Fruit fly (Drosophila melanogaster) whole organism, embryonic: ENCODE measurements around the gene CG15740.

Source experiments
- Antp ChIP-seq: fragments of 200-800 bp; sonication (Bioruptor generic); optimal IDR thresholded peaks from 3 replicates; lab custom pipeline; 2016; ENCODE audit warnings: missing biosample characterization, missing genetic modification characterization
- Atf3 ChIP-seq: fragments of 200-800 bp; sonication (Bioruptor generic); optimal IDR thresholded peaks from 3 replicates; lab custom pipeline; 2016; ENCODE audit warnings: missing biosample characterization, missing genetic modification characterization
- Bdp1 ChIP-seq: fragments of 200-800 bp; sonication (Bioruptor generic); optimal IDR thresholded peaks from 3 replicates; lab custom pipeline; 2016; ENCODE audit warnings: missing biosample characterization, missing genetic modification characterization
- CG10565 ChIP-seq: fragments of 200-800 bp; sonication (Bioruptor generic); optimal IDR thresholded peaks from 3 replicates; lab custom pipeline; 2016; ENCODE audit warnings: missing biosample characterization, mild to moderate bottlenecking, missing genetic modification characterization
- CG11093 ChIP-seq: fragments of 200-800 bp; sonication (Bioruptor generic); IDR thresholded peaks from 3 replicates; pipeline ENCODE4 v1.3.6; 2022; ENCODE audit warnings: missing biosample characterization, missing genetic modification characterization
- CG11696 ChIP-seq: fragments of 200-800 bp; sonication (Bioruptor generic); IDR thresholded peaks from 2 replicates; pipeline ENCODE4 v1.3.6; 2022; ENCODE audit warnings: missing biosample characterization, missing genetic modification characterization
- CG12236 ChIP-seq: fragments of 200-800 bp; sonication (Bioruptor generic); optimal IDR thresholded peaks from 2 replicates; lab custom pipeline; 2016; ENCODE audit warnings: missing biosample characterization, missing genetic modification characterization
- CG1233 ChIP-seq: fragments of 200-800 bp; sonication (Bioruptor generic); optimal IDR thresholded peaks from 4 replicates; lab custom pipeline; 2018; ENCODE audit warnings: missing biosample characterization, mild to moderate bottlenecking, missing genetic modification characterization
- CG13123 ChIP-seq: fragments of 200-800 bp; sonication (Bioruptor generic); optimal IDR thresholded peaks from 2 replicates; lab custom pipeline; 2016; ENCODE audit warnings: missing biosample characterization, missing genetic modification characterization
- CG13624 ChIP-seq: fragments of 200-800 bp; sonication (Bioruptor generic); optimal IDR thresholded peaks from 2 replicates; lab custom pipeline; 2016; ENCODE audit warnings: missing biosample characterization, missing genetic modification characterization
- CG15011 ChIP-seq: fragments of 200-800 bp; sonication (Bioruptor generic); optimal IDR thresholded peaks from 3 replicates; lab custom pipeline; 2018; ENCODE audit warnings: missing biosample characterization, mild to moderate bottlenecking, missing genetic modification characterization
- CG18011 ChIP-seq: fragments of 200-800 bp; sonication (Bioruptor generic); optimal IDR thresholded peaks from 2 replicates; lab custom pipeline; 2017; ENCODE audit warnings: missing biosample characterization, missing genetic modification characterization, mild to moderate bottlenecking, moderate library complexity, missing genotype
- CG18599 ChIP-seq: fragments of 200-800 bp; sonication (Bioruptor generic); optimal IDR thresholded peaks from 3 replicates; lab custom pipeline; 2017; ENCODE audit warnings: missing biosample characterization, missing genetic modification characterization, mild to moderate bottlenecking, moderate library complexity, missing genetic modification reagents
- CG18764 ChIP-seq: fragments of 200-800 bp; sonication (Bioruptor generic); optimal IDR thresholded peaks from 3 replicates; lab custom pipeline; 2016; ENCODE audit warnings: missing biosample characterization, missing genetic modification characterization
- CG2120 ChIP-seq: fragments of 200-800 bp; sonication (Bioruptor generic); optimal IDR thresholded peaks from 3 replicates; lab custom pipeline; 2016; ENCODE audit warnings: missing biosample characterization, missing genetic modification characterization
- CG2875 ChIP-seq: fragments of 200-800 bp; sonication (Bioruptor generic); optimal IDR thresholded peaks from 2 replicates; lab custom pipeline; 2017; ENCODE audit warnings: missing biosample characterization, mild to moderate bottlenecking, missing genetic modification characterization, missing genetic modification reagents
- CG30020 ChIP-seq: fragments of 200-800 bp; optimal IDR thresholded peaks from 2 replicates; lab custom pipeline; 2019; ENCODE audit warnings: missing biosample characterization, mild to moderate bottlenecking, missing genetic modification characterization, moderate library complexity
- CG30431 ChIP-seq: fragments of 200-800 bp; sonication (Bioruptor generic); optimal IDR thresholded peaks from 2 replicates; lab custom pipeline; 2017; ENCODE audit warnings: missing biosample characterization, missing genetic modification characterization
- CG6654 ChIP-seq: fragments of 200-800 bp; sonication (Bioruptor generic); optimal IDR thresholded peaks from 2 replicates; lab custom pipeline; 2017; ENCODE audit warnings: missing biosample characterization, mild to moderate bottlenecking, missing genetic modification characterization
- CG7745 ChIP-seq: fragments of 200-800 bp; sonication (Bioruptor generic); optimal IDR thresholded peaks from 2 replicates; lab custom pipeline; 2018; ENCODE audit warnings: missing biosample characterization, mild to moderate bottlenecking, missing genetic modification characterization, moderate library complexity
- CG8924 ChIP-seq: fragments of 200-800 bp; optimal IDR thresholded peaks from 3 replicates; lab custom pipeline; 2019; ENCODE audit warnings: missing biosample characterization, mild to moderate bottlenecking, missing genetic modification characterization, moderate library complexity
- CHES-1-like ChIP-seq: fragments of 200-800 bp; sonication (Bioruptor generic); optimal IDR thresholded peaks from 2 replicates; lab custom pipeline; 2016; ENCODE audit warnings: missing biosample characterization, missing genetic modification characterization
- Doc2 ChIP-seq: fragments of 200-800 bp; sonication (Bioruptor generic); IDR thresholded peaks from 2 replicates; pipeline ENCODE4 v1.3.6; 2022; ENCODE audit warnings: missing biosample characterization, missing genetic modification characterization
- E2f1 ChIP-seq: fragments of 200-800 bp; sonication (Bioruptor generic); IDR thresholded peaks from 2 replicates; pipeline ENCODE4 v1.3.6; 2022; ENCODE audit warnings: missing biosample characterization, missing genetic modification characterization
- ERR ChIP-seq: fragments of 200-800 bp; sonication (Bioruptor generic); optimal IDR thresholded peaks from 2 replicates; lab custom pipeline; 2016; ENCODE audit warnings: missing biosample characterization, missing genetic modification characterization
- H15 ChIP-seq: fragments of 200-800 bp; sonication (Bioruptor generic); IDR thresholded peaks from 3 replicates; pipeline ENCODE4 v1.3.6; 2022; ENCODE audit warnings: missing biosample characterization, missing genetic modification characterization
- Hr3 ChIP-seq: fragments of 200-800 bp; sonication (Bioruptor generic); optimal IDR thresholded peaks from 3 replicates; lab custom pipeline; 2016; ENCODE audit warnings: missing biosample characterization, missing genetic modification characterization
- Hr78 ChIP-seq, 2 experiments: fragments of 200-800 bp in 1 of 2; fragments of >200 bp in 1 of 2; sonication (Bioruptor generic) in 1 of 2; optimal IDR thresholded peaks; 2 replicates each; lab custom pipeline; 2017 to 2019; ENCODE audit warnings: missing biosample characterization in 2 of 2, missing genetic modification characterization in 2 of 2, mild to moderate bottlenecking in 1 of 2, moderate library complexity in 1 of 2
- Kr ChIP-seq: fragments of 200-800 bp; sonication (Bioruptor generic); optimal IDR thresholded peaks from 2 replicates; lab custom pipeline; 2017; ENCODE audit warnings: missing biosample characterization, mild to moderate bottlenecking, missing genetic modification characterization
- Max ChIP-seq: fragments of 200-800 bp; sonication (Bioruptor generic); optimal IDR thresholded peaks from 2 replicates; lab custom pipeline; 2016; ENCODE audit warnings: missing biosample characterization, mild to moderate bottlenecking, missing genetic modification characterization
- Myb ChIP-seq: fragments of 200-800 bp; sonication (Bioruptor generic); optimal IDR thresholded peaks from 2 replicates; lab custom pipeline; 2016; ENCODE audit warnings: missing biosample characterization, missing genetic modification characterization
- Trl ChIP-seq, 3 experiments: fragments of >200 bp in 2 of 3; fragments of 200-800 bp in 1 of 3; sonication (Bioruptor generic) in 1 of 3; optimal IDR thresholded peaks; 2 replicates in 1 of 3; 3 replicates in 2 of 3; lab custom pipeline; 2016 to 2017; ENCODE audit warnings: missing biosample characterization in 1 of 3, missing genetic modification characterization in 1 of 3
- bab2 ChIP-seq: fragments of 200-800 bp; sonication (Bioruptor generic); optimal IDR thresholded peaks from 2 replicates; lab custom pipeline; 2016; ENCODE audit warnings: missing biosample characterization, missing genetic modification characterization
- bcd ChIP-seq: fragments of 200-800 bp; sonication (Bioruptor generic); optimal IDR thresholded peaks from 2 replicates; lab custom pipeline; 2017; ENCODE audit warnings: missing biosample characterization, mild to moderate bottlenecking, missing genetic modification characterization
- bigmax ChIP-seq: fragments of 200-800 bp; sonication (Bioruptor generic); optimal IDR thresholded peaks from 2 replicates; lab custom pipeline; 2018; ENCODE audit warnings: missing biosample characterization, mild to moderate bottlenecking, missing genetic modification characterization
- chm ChIP-seq: fragments of 200-800 bp; sonication (Bioruptor generic); IDR thresholded peaks from 2 replicates; pipeline ENCODE4 v1.3.6; 2022; ENCODE audit warnings: missing biosample characterization, missing genetic modification characterization
- dm ChIP-seq: fragments of 200-800 bp; sonication (Bioruptor generic); optimal IDR thresholded peaks from 3 replicates; lab custom pipeline; 2016; ENCODE audit warnings: missing biosample characterization, missing genetic modification characterization
- en ChIP-seq: fragments of 200-800 bp; sonication (Bioruptor generic); optimal IDR thresholded peaks from 2 replicates; lab custom pipeline; 2016; ENCODE audit warnings: missing biosample characterization, missing genetic modification characterization
- eve ChIP-seq, 2 experiments: fragments of >200 bp; optimal IDR thresholded peaks; 2 replicates each; lab custom pipeline; 2017; ENCODE audit warnings: missing biosample characterization in 2 of 2, missing genetic modification characterization in 2 of 2
- gcm2 ChIP-seq: fragments of 200-800 bp; sonication (Bioruptor generic); optimal IDR thresholded peaks from 2 replicates; lab custom pipeline; 2016; ENCODE audit warnings: missing biosample characterization, missing genetic modification characterization
- lilli ChIP-seq: fragments of 200-800 bp; sonication (Bioruptor generic); optimal IDR thresholded peaks from 3 replicates; lab custom pipeline; 2016; ENCODE audit warnings: missing biosample characterization, missing genetic modification characterization
- mld ChIP-seq: fragments of 200-800 bp; sonication (Bioruptor generic); IDR thresholded peaks from 3 replicates; pipeline ENCODE4 v1.3.6; 2022; ENCODE audit warnings: missing biosample characterization, missing genetic modification characterization; ENCODE audit not compliant: partially characterized antibody
- pb ChIP-seq: fragments of 200-800 bp; sonication (Bioruptor generic); optimal IDR thresholded peaks from 3 replicates; lab custom pipeline; 2016; ENCODE audit warnings: missing biosample characterization, missing genetic modification characterization
- peb ChIP-seq: fragments of 200-800 bp; sonication (Bioruptor generic); IDR thresholded peaks from 2 replicates; pipeline ENCODE4 v1.3.6; 2022; ENCODE audit warnings: missing biosample characterization, missing genetic modification characterization
- repo ChIP-seq: fragments of 200-800 bp; sonication (Bioruptor generic); optimal IDR thresholded peaks from 2 replicates; lab custom pipeline; 2016; ENCODE audit warnings: missing biosample characterization, missing genetic modification characterization
- sr ChIP-seq: fragments of 200-800 bp; sonication (Bioruptor generic); IDR thresholded peaks from 3 replicates; pipeline ENCODE4 v1.3.6; 2022; ENCODE audit warnings: missing biosample characterization, missing genetic modification characterization
- ssp ChIP-seq: fragments of 200-800 bp; sonication (Bioruptor generic); IDR thresholded peaks from 2 replicates; pipeline ENCODE4 v1.3.6; 2022; ENCODE audit warnings: missing biosample characterization, missing genetic modification characterization
- stwl ChIP-seq: fragments of 200-800 bp; sonication (Bioruptor generic); optimal IDR thresholded peaks from 3 replicates; lab custom pipeline; 2018; ENCODE audit warnings: missing biosample characterization, mild to moderate bottlenecking, missing genetic modification characterization, moderate library complexity
- zen ChIP-seq: fragments of 200-800 bp; sonication (Bioruptor generic); optimal IDR thresholded peaks from 3 replicates; lab custom pipeline; 2018; ENCODE audit warnings: missing biosample characterization, mild to moderate bottlenecking, missing genetic modification characterization, moderate library complexity

The CG15740 gene

DNA sequence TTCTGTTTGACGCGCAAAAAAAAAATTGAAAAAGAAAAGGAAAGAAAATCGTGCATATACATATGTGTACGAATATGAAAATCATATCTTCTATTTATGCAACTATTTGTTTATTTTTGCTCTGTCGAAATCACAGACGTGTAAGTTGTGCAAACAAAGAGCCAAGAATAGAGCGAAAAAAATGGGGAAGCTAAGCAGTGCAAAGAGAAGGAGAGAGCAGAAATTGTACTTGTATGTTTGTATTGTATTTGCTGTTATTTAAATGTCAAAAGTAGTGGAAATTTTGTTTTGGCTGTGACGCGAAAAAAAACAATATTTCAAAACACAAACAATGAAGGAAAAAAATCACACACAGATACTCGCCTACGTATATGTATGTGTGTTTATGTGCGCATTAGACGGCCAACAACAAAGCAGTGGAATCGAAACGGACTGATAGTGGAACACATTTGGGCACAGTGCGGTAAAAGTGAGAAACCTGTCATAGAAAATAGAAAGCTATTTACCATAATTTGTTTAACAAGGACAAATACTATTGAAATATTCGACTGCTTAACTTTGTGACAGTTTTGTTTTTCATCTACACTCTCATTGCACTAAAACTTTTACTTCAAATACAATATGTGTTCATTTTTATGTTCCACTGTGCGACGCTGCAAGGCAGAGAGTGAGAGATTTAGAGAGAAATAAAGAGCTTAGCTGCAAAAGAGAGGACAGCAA is 27.7 kb downstream of the CG15740 start (continued):
- TF ChIP-seq Trl (optimal IDR thresholded peaks at IDR 0.05; lab: Kevin White, UChicago): peak in 1 of 2 experiments; percentile 87
- peak; percentile 96 for TF ChIP-seq Trl (GFP tag; optimal IDR thresholded peaks at IDR 0.05; lab: Kevin White, UChicago)
- TF ChIP-seq CG18599 (GFP tag; lab: Kevin White, UChicago): peak; percentile 96
- no peak for TF ChIP-seq mld (GFP tag; lab: Robert Waterston, UW)
- TF ChIP-seq Max (GFP tag; lab: Kevin White, UChicago): peak; percentile 88
- TF ChIP-seq Hr78 (GFP tag; optimal IDR thresholded peaks at IDR 0.05; lab: Kevin White, UChicago): peak in 1 of 2 experiments; percentile 75
- TF ChIP-seq bcd (GFP tag; lab: Kevin White, UChicago): peak; percentile 89
- TF ChIP-seq CG12236 (GFP tag; lab: Kevin White, UChicago): peak; percentile 93
- peak; percentile 87 for TF ChIP-seq CG13123 (GFP tag; lab: Kevin White, UChicago)
- TF ChIP-seq Atf3 (GFP tag; lab: Kevin White, UChicago): peak; percentile 93
- TF ChIP-seq pb (GFP tag; lab: Kevin White, UChicago): peak; percentile 93
- peak in 1 of 2 experiments; percentile 98 for TF ChIP-seq eve (GFP tag; optimal IDR thresholded peaks at IDR 0.05; lab: Kevin White, UChicago)
- peak; percentile 96 for TF ChIP-seq CG2120 (GFP tag; lab: Kevin White, UChicago)
- peak; percentile 94 for TF ChIP-seq repo
- TF ChIP-seq dm: peak; percentile 89
- TF ChIP-seq E2f1 (GFP tag; lab: Robert Waterston, UW): peak; percentile 93
- TF ChIP-seq CG6654 (GFP tag; lab: Kevin White, UChicago): peak; percentile 76
- peak; percentile 87 for TF ChIP-seq CG15011
- TF ChIP-seq CG18764: peak; percentile 90
- peak; percentile 82 for TF ChIP-seq zen (tag; lab: Kevin White, UChicago)
- TF ChIP-seq Hr3 (GFP tag; lab: Kevin White, UChicago): peak; percentile 91
- TF ChIP-seq bab2 (GFP tag; lab: Kevin White, UChicago): peak; percentile 92
- TF ChIP-seq Doc2 (GFP tag; lab: Robert Waterston, UW): peak; percentile 72
- TF ChIP-seq stwl (tag; lab: Kevin White, UChicago): peak; percentile 42
- TF ChIP-seq Myb: peak; percentile 86
- TF ChIP-seq ERR (GFP tag; lab: Kevin White, UChicago): peak; percentile 91
- TF ChIP-seq CG7745 (tag; lab: Kevin White, UChicago): peak; percentile 63
- peak; percentile 91 for TF ChIP-seq CG1233 (GFP tag; lab: Kevin White, UChicago)
- TF ChIP-seq CG18011 (GFP tag; lab: Kevin White, UChicago): peak; percentile 84
- TF ChIP-seq ssp (GFP tag; lab: Robert Waterston, UW): peak; percentile 84
- TF ChIP-seq Kr (GFP tag; lab: Kevin White, UChicago): no peak
- TF ChIP-seq en (GFP tag; lab: Kevin White, UChicago): peak; percentile 93
- TF ChIP-seq CG30020 (tag; lab: Kevin White, UChicago): peak; percentile 79
- TF ChIP-seq sr (GFP tag; lab: Robert Waterston, UW): peak; percentile 84
- peak; percentile 96 for TF ChIP-seq CG8924 (tag; lab: Kevin White, UChicago)
- TF ChIP-seq Antp (GFP tag; lab: Kevin White, UChicago): peak; percentile 95
- TF ChIP-seq CG10565: peak; percentile 77
- TF ChIP-seq H15 (GFP tag; lab: Robert Waterston, UW): peak; percentile 93
- peak; percentile 90 for TF ChIP-seq CG30431 (GFP tag; lab: Kevin White, UChicago)
- TF ChIP-seq lilli (GFP tag; lab: Kevin White, UChicago): peak; percentile 96
- TF ChIP-seq Bdp1: peak; percentile 86
- TF ChIP-seq bigmax: no peak
- TF ChIP-seq CHES-1-like (GFP tag; lab: Kevin White, UChicago): peak; percentile 96
- peak; percentile 91 for TF ChIP-seq gcm2 (GFP tag; lab: Kevin White, UChicago)
- TF ChIP-seq chm (GFP tag; lab: Robert Waterston, UW): peak; percentile 96
- peak; percentile 92 for TF ChIP-seq peb (GFP tag; lab: Robert Waterston, UW)
- peak; percentile 86 for TF ChIP-seq CG11093 (GFP tag; lab: Robert Waterston, UW)
- TF ChIP-seq CG11696: peak; percentile 84
- TF ChIP-seq CG2875: peak; percentile 95
- TF ChIP-seq CG13624 (GFP tag; lab: Kevin White, UChicago): peak; percentile 91
